ENCODE assay signal across 5 worm cellular contexts in genomic region chrIII:9490783-9491547, ce11.
A peak's percentile ranks its signal among the peaks of the same experiment; 100 is the strongest.
TF ChIP-seq lines count a peak whose summit lies in the region.

Gene dars-1, minus strand, starts transcription at chrIII:9491215.
Gene ctr-9, plus strand, starts transcription at chrIII:9491396.

TF ChIP-seq in whole organism, L1 larva, 84 proteins besides CTCF, POLR2A, EP300 and RAD21 (continues in another document):
- TF ChIP-seq nhr-76 (tag; optimal IDR thresholded peaks at IDR 0.05; lab: Kevin White, UChicago) (no peak), nhr-84 (tag; optimal IDR thresholded peaks at IDR 0.05; lab: Kevin White, UChicago) (no peak), nhr-47 (tag; optimal IDR thresholded peaks at IDR 0.05; lab: Kevin White, UChicago) (peak; percentile 13), vab-15 (tag; optimal IDR thresholded peaks at IDR 0.05; lab: Kevin White, UChicago) (no peak), snu-23 (GFP tag; optimal IDR thresholded peaks at IDR 0.05; lab: Kevin White, UChicago) (peak; percentile 24), rnt-1 (tag; optimal IDR thresholded peaks at IDR 0.05; lab: Kevin White, UChicago) (no peak), dpl-1 (GFP tag; optimal IDR thresholded peaks at IDR 0.05; lab: Kevin White, UChicago) (peak; percentile 10 to 59 (median 48)), ztf-4 (tag; optimal IDR thresholded peaks at IDR 0.05; lab: Kevin White, UChicago) (no peak), lin-35 (GFP tag; optimal IDR thresholded peaks at IDR 0.05; lab: Kevin White, UChicago) (peak; percentile 13 to 53), pqm-1 (tag; optimal IDR thresholded peaks at IDR 0.05; lab: Kevin White, UChicago) (no peak), nhr-71 (tag; optimal IDR thresholded peaks at IDR 0.05; lab: Kevin White, UChicago) (peak; percentile 11), sox-4 (tag; optimal IDR thresholded peaks at IDR 0.05; lab: Kevin White, UChicago) (no peak), fkh-4 (tag; optimal IDR thresholded peaks at IDR 0.05; lab: Kevin White, UChicago; ENCODE audit: borderline replicate concordance) (no peak), lin-39 (tag; optimal IDR thresholded peaks at IDR 0.05; lab: Kevin White, UChicago) (no peak), unc-130 (tag; optimal IDR thresholded peaks at IDR 0.05; lab: Kevin White, UChicago) (no peak), tbx-2 (tag; optimal IDR thresholded peaks at IDR 0.05; lab: Kevin White, UChicago) (no peak), hlh-4 (tag; optimal IDR thresholded peaks at IDR 0.05; lab: Kevin White, UChicago) (no peak), lir-3 (tag; optimal IDR thresholded peaks at IDR 0.05; lab: Kevin White, UChicago; ENCODE audit: poor library complexity) (no peak), ama-1 (optimal IDR thresholded peaks at IDR 0.05; lab: Kevin White, UChicago) (no peak)

TF ChIP-seq in whole organism, L2 larva, 48 proteins besides CTCF, POLR2A, EP300 and RAD21 (continues in another document):
- no peak for TF ChIP-seq mbf-1 (tag; optimal IDR thresholded peaks at IDR 0.05; lab: Kevin White, UChicago)
- TF ChIP-seq lin-39 (tag; optimal IDR thresholded peaks at IDR 0.05; lab: Kevin White, UChicago): no peak
- TF ChIP-seq ama-1 (optimal IDR thresholded peaks at IDR 0.05; lab: Kevin White, UChicago): no peak
- TF ChIP-seq unc-55 (GFP tag; optimal IDR thresholded peaks at IDR 0.05; lab: Kevin White, UChicago): peak; percentile 18
- TF ChIP-seq dmd-4 (tag; optimal IDR thresholded peaks at IDR 0.05; lab: Kevin White, UChicago): no peak
- no peak for TF ChIP-seq unc-39 (tag; optimal IDR thresholded peaks at IDR 0.05; lab: Kevin White, UChicago)
- no peak for TF ChIP-seq sem-4 (tag; optimal IDR thresholded peaks at IDR 0.05; lab: Kevin White, UChicago)
- TF ChIP-seq nhr-25 (tag; optimal IDR thresholded peaks at IDR 0.05; lab: Kevin White, UChicago): no peak
- no peak for TF ChIP-seq ztf-11 (tag; optimal IDR thresholded peaks at IDR 0.05; lab: Kevin White, UChicago)
- TF ChIP-seq peb-1 (tag; optimal IDR thresholded peaks at IDR 0.05; lab: Kevin White, UChicago): no peak
- no peak for TF ChIP-seq ztf-4 (tag; optimal IDR thresholded peaks at IDR 0.05; lab: Kevin White, UChicago)
- no peak for TF ChIP-seq elt-1 (tag; optimal IDR thresholded peaks at IDR 0.05; lab: Kevin White, UChicago)
- no peak for TF ChIP-seq nhr-23 (tag; optimal IDR thresholded peaks at IDR 0.05; lab: Kevin White, UChicago)
- TF ChIP-seq snpc-4 (tag; optimal IDR thresholded peaks at IDR 0.05; lab: Kevin White, UChicago): no peak
- TF ChIP-seq nhr-10 (tag; optimal IDR thresholded peaks at IDR 0.05; lab: Kevin White, UChicago): no peak
- no peak for TF ChIP-seq alr-1 (tag; optimal IDR thresholded peaks at IDR 0.05; lab: Kevin White, UChicago)
- TF ChIP-seq C34F6.9 (tag; optimal IDR thresholded peaks at IDR 0.05; lab: Kevin White, UChicago): peak; percentile 5
- TF ChIP-seq lin-13 (GFP tag; optimal IDR thresholded peaks at IDR 0.05; lab: Kevin White, UChicago): no peak
- no peak for TF ChIP-seq elt-3 (tag; optimal IDR thresholded peaks at IDR 0.05; lab: Kevin White, UChicago)
- TF ChIP-seq R02D3.7 (tag; optimal IDR thresholded peaks at IDR 0.05; lab: Kevin White, UChicago): no peak

TF ChIP-seq in whole organism, L3 larva, 47 proteins besides CTCF, POLR2A, EP300 and RAD21 (continues in another document):
- TF ChIP-seq jun-1 (tag; optimal IDR thresholded peaks at IDR 0.05; lab: Kevin White, UChicago) (no peak), fkh-10 (GFP tag; optimal IDR thresholded peaks at IDR 0.05; lab: Kevin White, UChicago) (no peak), nfya-1 (tag; optimal IDR thresholded peaks at IDR 0.05; lab: Kevin White, UChicago; ENCODE audit: insufficient read depth) (peak; percentile 37), mml-1 (tag; optimal IDR thresholded peaks at IDR 0.05; lab: Kevin White, UChicago) (no peak), nhr-237 (tag; optimal IDR thresholded peaks at IDR 0.05; lab: Kevin White, UChicago) (no peak), nhr-76 (tag; optimal IDR thresholded peaks at IDR 0.05; lab: Kevin White, UChicago) (no peak), ceh-9 (tag; optimal IDR thresholded peaks at IDR 0.05; lab: Kevin White, UChicago) (no peak), ztf-11 (tag; optimal IDR thresholded peaks at IDR 0.05; lab: Kevin White, UChicago) (no peak), snpc-4 (tag; optimal IDR thresholded peaks at IDR 0.05; lab: Kevin White, UChicago) (no peak), unc-62 (GFP tag; optimal IDR thresholded peaks at IDR 0.05; lab: Kevin White, UChicago) (no peak), tbx-2 (tag; optimal IDR thresholded peaks at IDR 0.05; lab: Kevin White, UChicago) (no peak), fos-1 (tag; optimal IDR thresholded peaks at IDR 0.05; lab: Kevin White, UChicago) (no peak), lin-39 (tag; optimal IDR thresholded peaks at IDR 0.05; lab: Kevin White, UChicago) (no peak), unc-39 (tag; optimal IDR thresholded peaks at IDR 0.05; lab: Kevin White, UChicago) (no peak), fkh-2 (tag; optimal IDR thresholded peaks at IDR 0.05; lab: Kevin White, UChicago) (no peak), ama-1 (optimal IDR thresholded peaks at IDR 0.05; lab: Kevin White, UChicago) (no peak), lin-15B (tag; optimal IDR thresholded peaks at IDR 0.05; lab: Kevin White, UChicago) (peak; percentile 28), egl-27 (tag; optimal IDR thresholded peaks at IDR 0.05; lab: Kevin White, UChicago) (no peak), pha-4 (tag; optimal IDR thresholded peaks at IDR 0.05; lab: Kevin White, UChicago) (peak; percentile 65), mdl-1 (tag; optimal IDR thresholded peaks at IDR 0.05; lab: Kevin White, UChicago) (no peak), eor-1 (tag; optimal IDR thresholded peaks at IDR 0.05; lab: Kevin White, UChicago) (no peak)

TF ChIP-seq in whole organism, L4 larva, 104 proteins besides CTCF, POLR2A, EP300 and RAD21:
- peak in 1 of 2 experiments; percentile 31 for TF ChIP-seq lsy-2 (tag; optimal IDR thresholded peaks at IDR 0.05; lab: Kevin White, UChicago)
- TF ChIP-seq lir-3 (tag; optimal IDR thresholded peaks at IDR 0.05; lab: Kevin White, UChicago): no peak
- TF ChIP-seq daf-8 (GFP tag; IDR thresholded peaks at IDR 0.05; lab: Robert Waterston, UW): no peak
- TF ChIP-seq Y105C5A.15 (GFP tag; IDR thresholded peaks at IDR 0.05; lab: Robert Waterston, UW): no peak
- TF ChIP-seq lin-13 (GFP tag; optimal IDR thresholded peaks at IDR 0.05; lab: Kevin White, UChicago): no peak
- no peak for TF ChIP-seq saeg-2 (GFP tag; IDR thresholded peaks at IDR 0.05; lab: Robert Waterston, UW)
- no peak for TF ChIP-seq ZK546.5 (tag; optimal IDR thresholded peaks at IDR 0.05; lab: Kevin White, UChicago)
- TF ChIP-seq zip-2 (tag; optimal IDR thresholded peaks at IDR 0.05; lab: Kevin White, UChicago): peak; percentile 91
- no peak for TF ChIP-seq daf-19 (GFP tag; conservative IDR thresholded peaks at IDR 0.05; lab: Robert Waterston, UW)
- no peak for TF ChIP-seq sdz-12 (GFP tag; optimal IDR thresholded peaks at IDR 0.05; lab: Kevin White, UChicago)
- no peak for TF ChIP-seq lin-15B (tag; optimal IDR thresholded peaks at IDR 0.05; lab: Kevin White, UChicago)
- 0 out of 2 replicates have a peak, but pooled peaks have one; percentile 1 for TF ChIP-seq arid-1 (GFP tag; conservative IDR thresholded peaks at IDR 0.05; lab: Robert Waterston, UW)
- TF ChIP-seq mes-2 (tag; optimal IDR thresholded peaks at IDR 0.05; lab: Kevin White, UChicago; ENCODE audit: poor library complexity, severe bottlenecking): peak; percentile 18
- TF ChIP-seq ama-1 (optimal IDR thresholded peaks at IDR 0.05; lab: Kevin White, UChicago): no peak
- no peak for TF ChIP-seq Y5F2A.4 (GFP tag; optimal IDR thresholded peaks at IDR 0.05; lab: Kevin White, UChicago)
- TF ChIP-seq lim-7 (GFP tag; IDR thresholded peaks at IDR 0.05; lab: Robert Waterston, UW): no peak
- TF ChIP-seq mxl-2 (GFP tag; conservative IDR thresholded peaks at IDR 0.05; lab: Robert Waterston, UW): no peak
- no peak for TF ChIP-seq pha-4 (GFP tag; IDR thresholded peaks at IDR 0.05; lab: Robert Waterston, UW)
- TF ChIP-seq pha-4 (tag; optimal IDR thresholded peaks at IDR 0.05; lab: Kevin White, UChicago): no peak
- TF ChIP-seq dpl-1 (GFP tag; optimal IDR thresholded peaks at IDR 0.05; lab: Kevin White, UChicago): peak; percentile 43

TF ChIP-seq in whole organism, young adult, 124 proteins besides CTCF, POLR2A, EP300 and RAD21:
- no peak for TF ChIP-seq C06A6.2 (GFP tag; conservative IDR thresholded peaks at IDR 0.05; lab: Robert Waterston, UW)
- no peak for TF ChIP-seq Y56A3A.18 (GFP tag; IDR thresholded peaks at IDR 0.05; lab: Robert Waterston, UW)
- no peak for TF ChIP-seq T26A5.8 (tag; optimal IDR thresholded peaks at IDR 0.05; lab: Kevin White, UChicago)
- no peak for TF ChIP-seq chd-7 (tag; optimal IDR thresholded peaks at IDR 0.05; lab: Kevin White, UChicago)
- no peak for TF ChIP-seq ceh-27 (GFP tag; optimal IDR thresholded peaks at IDR 0.05; lab: Kevin White, UChicago)
- no peak for TF ChIP-seq ceh-58 (GFP tag; IDR thresholded peaks at IDR 0.05; lab: Robert Waterston, UW)
- no peak for TF ChIP-seq nfyb-1 (GFP tag; IDR thresholded peaks at IDR 0.05; lab: Robert Waterston, UW)
- TF ChIP-seq xnd-1 (tag; optimal IDR thresholded peaks at IDR 0.05; lab: Kevin White, UChicago): no peak
- peak; percentile 30; the same call in 1 of the 2 replicates for TF ChIP-seq cebp-1 (GFP tag; IDR thresholded peaks at IDR 0.05; lab: Robert Waterston, UW)
- peak; percentile 87 for TF ChIP-seq cebp-1 (tag; optimal IDR thresholded peaks at IDR 0.05; lab: Kevin White, UChicago)
- TF ChIP-seq Y53G8AR.9 (GFP tag; conservative IDR thresholded peaks at IDR 0.05; lab: Robert Waterston, UW): 0 out of 2 replicates have a peak, but pooled peaks have one; percentile 42
- TF ChIP-seq snpc-3.4 (tag; optimal IDR thresholded peaks at IDR 0.05; lab: Kevin White, UChicago): peak; percentile 0
- no peak for TF ChIP-seq egrh-3 (GFP tag; IDR thresholded peaks at IDR 0.05; lab: Robert Waterston, UW)
- no peak for TF ChIP-seq gei-17 (GFP tag; optimal IDR thresholded peaks at IDR 0.05; lab: Kevin White, UChicago)
